Fruit fly (Drosophila melanogaster): Measurements from ENCODE around the gene fbl.
A peak's percentile ranks its signal among the peaks of the same experiment; 100 is the strongest.

DNA sequence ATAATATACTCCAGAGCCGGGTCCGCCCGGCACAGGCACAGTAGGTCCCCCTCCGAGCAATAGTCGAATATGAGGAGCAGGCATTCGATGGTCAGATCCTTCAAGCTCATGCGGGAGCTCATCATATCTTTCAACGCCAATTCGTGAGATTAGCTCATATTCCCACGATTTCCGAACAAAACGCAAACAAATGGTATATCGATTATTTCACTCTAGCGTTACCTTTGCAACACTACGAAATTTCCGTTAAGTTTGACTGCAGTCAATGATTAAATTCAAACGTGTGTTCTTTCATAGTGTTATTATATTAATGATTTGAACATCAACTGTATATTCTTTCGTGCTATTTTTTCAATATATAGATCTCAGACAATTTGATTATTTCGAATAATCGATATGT is 9.1 kb downstream of the fbl start, which contains the start of gene CG33969:
- TF ChIP-seq ovo (GFP tag; optimal IDR thresholded peaks at IDR 0.05): no peak
- peak; percentile 18 for TF ChIP-seq Crg-1 (GFP tag; optimal IDR thresholded peaks at IDR 0.05)
- TF ChIP-seq CG12768 (GFP tag; optimal IDR thresholded peaks at IDR 0.05): no peak
- no peak for TF ChIP-seq CG11617 (GFP tag; optimal IDR thresholded peaks at IDR 0.05)
- no peak for TF ChIP-seq Mnt (GFP tag; optimal IDR thresholded peaks at IDR 0.05)
- no peak for TF ChIP-seq CG7045 (GFP tag; optimal IDR thresholded peaks at IDR 0.05)
- TF ChIP-seq cic (GFP tag; optimal IDR thresholded peaks at IDR 0.05): no peak
- peak; percentile 2 for TF ChIP-seq tj (GFP tag; optimal IDR thresholded peaks at IDR 0.05)
